Worm (Caenorhabditis elegans) whole organism, L4/young adult: ENCODE data around the gene C29F9.6.
"Not testable (repeated sequence)": the region's sequence is repeated elsewhere in the genome, so short reads cannot be mapped to it uniquely, and the experiment has no call there.

ENCODE experiments used
- W03F9.2 ChIP-seq: fragments of 150-350 bp; optimal IDR thresholded peaks from 2 replicates; lab custom pipeline; 2014; ENCODE audit warnings: missing biosample characterization, missing genetic modification characterization
- dao-5 ChIP-seq: sonication (generic microtip); optimal IDR thresholded peaks from 2 replicates; lab custom pipeline; 2016; ENCODE audit warnings: missing genotype, missing genetic modification characterization, moderate library complexity, missing compliant biosample characterization
- him-1 ChIP-seq: sonication (generic microtip); optimal IDR thresholded peaks from 2 replicates; lab custom pipeline; 2016; ENCODE audit warnings: missing genotype, missing genetic modification reagents, missing genetic modification characterization, missing compliant biosample characterization

C29F9.6 gene

ce11 chrIII:114603-115002 lies at the start of gene C29F9.6:
Gene C29F9.6, plus strand, starts transcription at chrIII:114903.
- TF ChIP-seq him-1 (tag; lab: Kevin White, UChicago) = no peak
- TF ChIP-seq dao-5 (tag; lab: Kevin White, UChicago) = no peak
- no peak for TF ChIP-seq W03F9.2

ce11 chrIII:65626-65937 lies 49.1 kb upstream of the C29F9.6 start:
- TF ChIP-seq W03F9.2 (no peak), dao-5 (tag; lab: Kevin White, UChicago) (no peak), him-1 (tag; lab: Kevin White, UChicago) (no peak)

- TF ChIP-seq dao-5 (tag; lab: Kevin White, UChicago) (no peak), W03F9.2 (no peak), him-1 (tag; lab: Kevin White, UChicago) (no peak)
Measured at ce11 chrIII:66160-66559, 48.5 kb upstream of the C29F9.6 start, which contains the start of gene pck-1. Gene pck-1, minus strand, starts transcription at chrIII:66260.

- TF ChIP-seq him-1 (tag; lab: Kevin White, UChicago) (peak; percentile 54), W03F9.2 (no peak)
Measured at ce11 chrIII:67025-67424, 47.7 kb upstream of the C29F9.6 start.

ce11 chrIII:69652-70051 lies 45.1 kb upstream of the C29F9.6 start, which contains the start of gene spt-4:
Gene spt-4, minus strand, starts transcription at chrIII:69752.
- TF ChIP-seq W03F9.2 (no peak), him-1 (tag; lab: Kevin White, UChicago) (no peak), dao-5 (tag; lab: Kevin White, UChicago) (no peak)

- TF ChIP-seq him-1 (tag; lab: Kevin White, UChicago) (no peak), dao-5 (tag; lab: Kevin White, UChicago) (no peak), W03F9.2 (no peak)
Measured at ce11 chrIII:72078-72477, 42.6 kb upstream of the C29F9.6 start.

ce11 chrIII:84372-84771 lies 30.3 kb upstream of the C29F9.6 start:
- TF ChIP-seq W03F9.2 (no peak), dao-5 (tag; lab: Kevin White, UChicago) (no peak), him-1 (tag; lab: Kevin White, UChicago) (no peak)

ce11 chrIII:86316-86715 lies 28.4 kb upstream of the C29F9.6 start, which contains the start of gene attf-3:
Gene attf-3, minus strand, starts transcription at chrIII:86384.
- TF ChIP-seq him-1 (tag; lab: Kevin White, UChicago) (no peak), W03F9.2 (peak; percentile 83)

ce11 chrIII:87183-87582 lies 27.5 kb upstream of the C29F9.6 start, which contains the start of the genes F54C4.4 and mrpl-40:
Gene F54C4.4, minus strand, starts transcription at chrIII:87381.
Gene mrpl-40, plus strand, starts transcription at chrIII:87559.
- no peak for TF ChIP-seq dao-5 (tag; lab: Kevin White, UChicago)
- no peak for TF ChIP-seq W03F9.2
- TF ChIP-seq him-1 (tag; lab: Kevin White, UChicago) = no peak

ce11 chrIII:89155-89554 lies 25.5 kb upstream of the C29F9.6 start:
- TF ChIP-seq him-1 (tag; lab: Kevin White, UChicago) = no peak
- no peak for TF ChIP-seq dao-5 (tag; lab: Kevin White, UChicago)
- TF ChIP-seq W03F9.2 = peak; percentile 40

ce11 chrIII:92247-92646 lies 22.5 kb upstream of the C29F9.6 start:
- no peak for TF ChIP-seq W03F9.2
- TF ChIP-seq dao-5 (tag; lab: Kevin White, UChicago) = no peak
- TF ChIP-seq him-1 (tag; lab: Kevin White, UChicago) = no peak

ce11 chrIII:94759-95330 lies 19.9 kb upstream of the C29F9.6 start, which contains the start of gene pat-4:
Gene pat-4, minus strand, starts transcription at chrIII:94809.
- TF ChIP-seq W03F9.2 = no peak
- TF ChIP-seq dao-5 (tag; lab: Kevin White, UChicago) = no peak
- TF ChIP-seq him-1 (tag; lab: Kevin White, UChicago) = no peak

- TF ChIP-seq dao-5 (tag; lab: Kevin White, UChicago) = no peak
- TF ChIP-seq him-1 (tag; lab: Kevin White, UChicago) = no peak
- no peak for TF ChIP-seq W03F9.2
Measured at ce11 chrIII:96196-96595, 18.5 kb upstream of the C29F9.6 start.

ce11 chrIII:97018-97417 lies 17.7 kb upstream of the C29F9.6 start, which contains the start of gene C29F9.8:
Gene C29F9.8, minus strand, starts transcription at chrIII:97118.
- not testable (repeated sequence) for TF ChIP-seq him-1 (tag; lab: Kevin White, UChicago); W03F9.2; dao-5 (tag; lab: Kevin White, UChicago)

- not testable (repeated sequence) for TF ChIP-seq him-1 (tag; lab: Kevin White, UChicago); W03F9.2; dao-5 (tag; lab: Kevin White, UChicago)
Measured at ce11 chrIII:98822-99221, 15.9 kb upstream of the C29F9.6 start, which contains the start of gene C29F9.9. Gene C29F9.9, minus strand, starts transcription at chrIII:98922.
